Worm (Caenorhabditis elegans) whole organism, midembryonic: ENCODE measurements around the gene grd-4.

Source experiments
- cog-1 ChIP-seq: sonication (generic microtip); optimal IDR thresholded peaks from 2 replicates; lab custom pipeline; 2016; ENCODE audit warnings: missing genetic modification characterization, missing compliant biosample characterization
- klf-2 ChIP-seq: fragments of 200-800 bp; sonication (Bioruptor generic); conservative IDR thresholded peaks from 2 replicates; pipeline ENCODE4 v1.3.6; 2022; ENCODE audit warnings: missing genetic modification reagents, missing genetic modification characterization, missing compliant biosample characterization
- med-1 ChIP-seq: sonication (generic microtip); optimal IDR thresholded peaks from 2 replicates; lab custom pipeline; 2017; ENCODE audit warnings: missing genetic modification characterization, mild to moderate bottlenecking, missing compliant biosample characterization, antibody characterized with exemption, missing genetic modification reagents; ENCODE audit not compliant: insufficient read depth
- ref-1 ChIP-seq: fragments of 200-800 bp; sonication (Bioruptor generic); conservative IDR thresholded peaks from 2 replicates; pipeline ENCODE4 v1.3.6; 2022; ENCODE audit warnings: missing genetic modification reagents, missing genetic modification characterization, missing compliant biosample characterization
- ztf-23 ChIP-seq: fragments of 200-800 bp; sonication (Bioruptor generic); IDR thresholded peaks from 2 replicates; pipeline ENCODE4 v1.3.6; 2022; ENCODE audit warnings: missing genetic modification reagents, missing genetic modification characterization, missing compliant biosample characterization
- ztf-29 ChIP-seq: fragments of 200-800 bp; sonication (Bioruptor generic); IDR thresholded peaks from 2 replicates; pipeline ENCODE4 v1.3.6; 2022; ENCODE audit warnings: missing genetic modification reagents, missing genetic modification characterization, missing compliant biosample characterization

ce11 chrX:8475759-8476228, 25.2 kb upstream of the grd-4 start, which contains the start of gene nhr-14:
- no peak for TF ChIP-seq ztf-29 (GFP tag; lab: Robert Waterston, UW)
- TF ChIP-seq cog-1: no peak
- no peak for TF ChIP-seq ref-1 (GFP tag; lab: Robert Waterston, UW)
- no peak for TF ChIP-seq med-1 (GFP tag; lab: Kevin White, UChicago)
- no peak for TF ChIP-seq ztf-23 (GFP tag; lab: Robert Waterston, UW)
- TF ChIP-seq klf-2 (GFP tag; lab: Robert Waterston, UW): no peak
